Fruit fly (Drosophila melanogaster): ENCODE results near the gene CG11779.

dm6 chr3R:19157997-19158396, 1.7 kb downstream of the CG11779 start:
- TF ChIP-seq Sin3A (optimal IDR thresholded peaks at IDR 0.05) (no peak), ttk (optimal IDR thresholded peaks at IDR 0.05) (no peak), psq (optimal IDR thresholded peaks at IDR 0.05) (no peak), insv (optimal IDR thresholded peaks at IDR 0.05) (no peak), h (optimal IDR thresholded peaks at IDR 0.05) (no peak)

All from Kc167 (cell line).